Fruit fly (Drosophila melanogaster) Kc167 (cell line): ENCODE data around the gene Met.

Experiments
- Myc ChIP-seq: fragments of >200 bp; optimal IDR thresholded peaks from 2 replicates; lab custom pipeline; 2017; ENCODE audit warnings: missing external identifiers
- Sin3A ChIP-seq: fragments of >200 bp; optimal IDR thresholded peaks from 2 replicates; lab custom pipeline; 2018; ENCODE audit warnings: missing external identifiers

DNA sequence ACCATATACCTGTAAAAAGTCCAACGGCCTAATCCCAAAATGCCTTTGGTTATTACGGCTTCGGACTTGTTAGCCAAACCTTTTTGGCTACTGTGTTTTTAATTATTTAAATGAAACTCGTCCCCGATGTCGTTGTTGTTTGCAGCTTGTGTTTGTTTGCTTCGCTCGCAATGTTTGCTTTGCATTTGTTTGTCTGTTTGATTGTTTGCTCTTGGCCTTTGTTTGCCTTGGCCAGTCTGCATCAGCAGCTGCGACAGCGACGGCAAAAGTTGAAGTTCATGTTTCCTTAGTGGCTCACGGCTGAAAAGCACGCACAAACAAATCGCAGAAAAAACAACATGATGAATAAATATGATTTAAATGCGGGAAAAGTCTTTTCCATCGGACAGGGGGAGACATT is 44.6 kb downstream of the Met start:
- TF ChIP-seq Myc (lab: Kevin White, UChicago) (no peak), Sin3A (lab: Kevin White, UChicago) (no peak)
